Fruit fly (Drosophila melanogaster): ENCODE data around the gene Rca1.

Gene Rca1

DNA sequence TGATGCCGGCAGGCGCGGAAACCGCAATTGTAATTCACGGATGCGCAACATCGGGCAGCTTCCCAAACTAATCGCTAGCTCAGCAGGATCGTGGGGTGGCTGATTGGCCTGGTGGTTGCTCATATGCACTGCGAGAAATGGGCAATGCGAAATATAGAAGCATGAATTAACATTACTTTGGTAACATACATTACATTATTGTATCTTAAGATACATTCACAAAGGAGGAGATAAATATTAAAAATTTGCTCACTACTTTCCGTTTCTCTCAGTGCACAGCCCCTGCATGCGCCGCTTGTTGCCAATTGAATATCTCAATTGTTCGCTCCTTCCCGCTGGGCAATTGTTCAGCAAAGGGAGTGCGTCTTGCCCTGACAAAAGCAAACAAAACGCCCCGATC is 10.8 kb upstream of the Rca1 start (continued):
- peak; percentile 77 for TF ChIP-seq CG32772 (GFP tag; IDR thresholded peaks at IDR 0.05)
- peak; percentile 81 for TF ChIP-seq Rx (GFP tag; IDR thresholded peaks at IDR 0.05)
- TF ChIP-seq sqz (GFP tag; optimal IDR thresholded peaks at IDR 0.05) = peak; percentile 62
- peak; percentile 58 for TF ChIP-seq Antp (GFP tag; optimal IDR thresholded peaks at IDR 0.05)
- TF ChIP-seq Oli (tag; optimal IDR thresholded peaks at IDR 0.05) = peak; percentile 74
- TF ChIP-seq CG16863 (GFP tag; optimal IDR thresholded peaks at IDR 0.05) = peak; percentile 68
- no peak for TF ChIP-seq ham (GFP tag; IDR thresholded peaks at IDR 0.05)
- TF ChIP-seq dmrt99B (tag; optimal IDR thresholded peaks at IDR 0.05) = peak; percentile 77
- TF ChIP-seq lilli (GFP tag; optimal IDR thresholded peaks at IDR 0.05) = peak; percentile 25
- no peak for TF ChIP-seq hth (optimal IDR thresholded peaks at IDR 0.05)
- TF ChIP-seq zen (tag; optimal IDR thresholded peaks at IDR 0.05) = peak; percentile 93
- peak; percentile 13 for TF ChIP-seq CG13296 (GFP tag; optimal IDR thresholded peaks at IDR 0.05)
- peak; percentile 90 for TF ChIP-seq CG9727 (GFP tag; optimal IDR thresholded peaks at IDR 0.05)
- TF ChIP-seq Sry-δ (GFP tag; optimal IDR thresholded peaks at IDR 0.05) = peak; percentile 33
- no peak for TF ChIP-seq PHDP (tag; optimal IDR thresholded peaks at IDR 0.05)
- TF ChIP-seq ato (GFP tag; IDR thresholded peaks at IDR 0.05; ENCODE audit: partially characterized antibody) = no peak
- peak; percentile 90 for TF ChIP-seq vvl (GFP tag; IDR thresholded peaks at IDR 0.05)
- no peak for TF ChIP-seq CG15269 (tag; optimal IDR thresholded peaks at IDR 0.05)
- TF ChIP-seq CG1792 (GFP tag; optimal IDR thresholded peaks at IDR 0.05) = peak; percentile 35
- no peak for TF ChIP-seq prd (optimal IDR thresholded peaks at IDR 0.05)
- TF ChIP-seq prd (GFP tag; IDR thresholded peaks at IDR 0.05) = peak; percentile 95
- TF ChIP-seq vfl (GFP tag; optimal IDR thresholded peaks at IDR 0.05) = no peak
- no peak for TF ChIP-seq D (optimal IDR thresholded peaks at IDR 0.05)
- peak; percentile 93 for TF ChIP-seq D (GFP tag; optimal IDR thresholded peaks at IDR 0.05)
- TF ChIP-seq Nf-YA (GFP tag; IDR thresholded peaks at IDR 0.05) = no peak
- peak; percentile 46 for TF ChIP-seq HHEX (GFP tag; optimal IDR thresholded peaks at IDR 0.05)
- peak; percentile 73 for TF ChIP-seq Xbp1 (GFP tag; optimal IDR thresholded peaks at IDR 0.05)
- TF ChIP-seq gcm (GFP tag; optimal IDR thresholded peaks at IDR 0.05) = peak; percentile 75
- no peak for TF ChIP-seq CG16779 (GFP tag; IDR thresholded peaks at IDR 0.05)
- no peak for TF ChIP-seq cad (GFP tag; optimal IDR thresholded peaks at IDR 0.05)
- no peak for TF ChIP-seq Opbp (GFP tag; IDR thresholded peaks at IDR 0.05; ENCODE audit: partially characterized antibody)
- TF ChIP-seq CG10147 (GFP tag; optimal IDR thresholded peaks at IDR 0.05) = no peak
- TF ChIP-seq CG1233 (GFP tag; optimal IDR thresholded peaks at IDR 0.05) = peak; percentile 56
- no peak for TF ChIP-seq CG6683 (GFP tag; optimal IDR thresholded peaks at IDR 0.05)
- peak; percentile 16 for TF ChIP-seq Neu2 (GFP tag; optimal IDR thresholded peaks at IDR 0.05; ENCODE audit: borderline replicate concordance)
- TF ChIP-seq CG16813 (GFP tag; IDR thresholded peaks at IDR 0.05; ENCODE audit: partially characterized antibody) = no peak
- peak; percentile 68 for TF ChIP-seq Mes4 (GFP tag; optimal IDR thresholded peaks at IDR 0.05)
- no peak for TF ChIP-seq amos (GFP tag; IDR thresholded peaks at IDR 0.05; ENCODE audit: partially characterized antibody)
- no peak for TF ChIP-seq HmgZ (tag; optimal IDR thresholded peaks at IDR 0.05)
- peak; percentile 48 for TF ChIP-seq Max (GFP tag; optimal IDR thresholded peaks at IDR 0.05)
- TF ChIP-seq danr (GFP tag; IDR thresholded peaks at IDR 0.05) = no peak
- TF ChIP-seq Ets65A (GFP tag) = peak; percentile 96
- TF ChIP-seq az2 (GFP tag; optimal IDR thresholded peaks at IDR 0.05) = peak; percentile 67
- peak; percentile 57 for TF ChIP-seq kay (GFP tag; optimal IDR thresholded peaks at IDR 0.05)
- peak; percentile 51; the same call in 1 of the 3 replicates for TF ChIP-seq Aef1 (GFP tag; IDR thresholded peaks at IDR 0.05)
- no peak for TF ChIP-seq aop (GFP tag; IDR thresholded peaks at IDR 0.05)
- peak; percentile 69 for TF ChIP-seq dan (GFP tag; IDR thresholded peaks at IDR 0.05)
- no peak for TF ChIP-seq vnd (GFP tag; IDR thresholded peaks at IDR 0.05; ENCODE audit: partially characterized antibody)
- peak; percentile 38 for TF ChIP-seq tio (GFP tag; optimal IDR thresholded peaks at IDR 0.05)
- no peak for TF ChIP-seq Tbp (GFP tag; optimal IDR thresholded peaks at IDR 0.05)
- TF ChIP-seq stc (GFP tag; IDR thresholded peaks at IDR 0.05) = peak; percentile 52; the same call in 1 of the 2 replicates
- TF ChIP-seq tin (GFP tag; optimal IDR thresholded peaks at IDR 0.05) = peak; percentile 73
- TF ChIP-seq CTCF (GFP tag; optimal IDR thresholded peaks at IDR 0.05) = no peak

All from whole organism, embryonic.